Comparison of ENCODE assay signal across 5 fruit fly cellular contexts in genomic region chr3R:8356626-8357290, dm6.
TF ChIP-seq lines count a peak whose summit lies in the region.

stck (plus strand) TSS chr3R:8356978.

- TF ChIP-seq CTCF in whole organism, embryonic (GFP tag; optimal IDR thresholded peaks at IDR 0.05; lab: Kevin White, UChicago), result no peak

TF ChIP-seq in whole organism, adult, 20 proteins besides CTCF, POLR2A, EP300 and RAD21 (continues in another document):
- TF ChIP-seq CG33017 (tag; optimal IDR thresholded peaks at IDR 0.05; lab: Kevin White, UChicago), result no peak
- TF ChIP-seq kay (GFP tag; lab: Kevin White, UChicago; ENCODE audit: borderline replicate concordance), result peak; percentile 69
- no peak for TF ChIP-seq Crg-1 (GFP tag; optimal IDR thresholded peaks at IDR 0.05; lab: Kevin White, UChicago)
- TF ChIP-seq CG1620 (GFP tag; optimal IDR thresholded peaks at IDR 0.05; lab: Kevin White, UChicago), result peak; percentile 49
- no peak for TF ChIP-seq CG12768 (GFP tag; optimal IDR thresholded peaks at IDR 0.05; lab: Kevin White, UChicago)
- no peak for TF ChIP-seq CG14711 (tag; optimal IDR thresholded peaks at IDR 0.05; lab: Kevin White, UChicago)
- TF ChIP-seq Mnt (GFP tag; optimal IDR thresholded peaks at IDR 0.05; lab: Kevin White, UChicago), result peak; percentile 30
- TF ChIP-seq CG7045 (GFP tag; optimal IDR thresholded peaks at IDR 0.05; lab: Kevin White, UChicago), result no peak
- no peak for TF ChIP-seq toe (GFP tag; optimal IDR thresholded peaks at IDR 0.05; lab: Kevin White, UChicago)
- TF ChIP-seq pad (GFP tag; optimal IDR thresholded peaks at IDR 0.05; lab: Kevin White, UChicago), result no peak
- TF ChIP-seq CG5204 (GFP tag; optimal IDR thresholded peaks at IDR 0.05; lab: Kevin White, UChicago), result no peak
- no peak for TF ChIP-seq tj (GFP tag; optimal IDR thresholded peaks at IDR 0.05; lab: Kevin White, UChicago)
- peak; percentile 4 for TF ChIP-seq Hr96 (GFP tag; optimal IDR thresholded peaks at IDR 0.05; lab: Kevin White, UChicago)
- TF ChIP-seq CG7101 (tag; optimal IDR thresholded peaks at IDR 0.05; lab: Kevin White, UChicago), result no peak
- TF ChIP-seq ovo (GFP tag; optimal IDR thresholded peaks at IDR 0.05; lab: Kevin White, UChicago), result no peak
- no peak for TF ChIP-seq Clk (GFP tag; optimal IDR thresholded peaks at IDR 0.05; lab: Kevin White, UChicago)
- TF ChIP-seq cnc (optimal IDR thresholded peaks at IDR 0.05; lab: Kevin White, UChicago), result no peak
- TF ChIP-seq cic (GFP tag; optimal IDR thresholded peaks at IDR 0.05; lab: Kevin White, UChicago), result peak; percentile 89
- no peak for TF ChIP-seq CG11617 (GFP tag; optimal IDR thresholded peaks at IDR 0.05; lab: Kevin White, UChicago)

TF ChIP-seq in whole organism, embryonic, 481 proteins besides CTCF, POLR2A, EP300 and RAD21 (continues in another document):
- peak; percentile 48 for TF ChIP-seq CG15514 (GFP tag; optimal IDR thresholded peaks at IDR 0.05; lab: Kevin White, UChicago)
- no peak for TF ChIP-seq Jarid2 (GFP tag; optimal IDR thresholded peaks at IDR 0.05; lab: Kevin White, UChicago)
- TF ChIP-seq sob (GFP tag; IDR thresholded peaks at IDR 0.05; lab: Robert Waterston, UW), result peak; percentile 40; the same call in 1 of the 2 replicates
- TF ChIP-seq ato (GFP tag; IDR thresholded peaks at IDR 0.05; lab: Robert Waterston, UW; ENCODE audit: partially characterized antibody), result peak; percentile 69
- no peak for TF ChIP-seq HLH3B (GFP tag; IDR thresholded peaks at IDR 0.05; lab: Robert Waterston, UW)
- no peak for TF ChIP-seq pan (optimal IDR thresholded peaks at IDR 0.05; lab: Kevin White, UChicago)
- TF ChIP-seq pan (GFP tag; optimal IDR thresholded peaks at IDR 0.05 in 1 of 2, IDR thresholded peaks at IDR 0.05 in 1 of 2), result no peak
- peak; percentile 4 for TF ChIP-seq bcd (GFP tag; optimal IDR thresholded peaks at IDR 0.05; lab: Kevin White, UChicago)
- TF ChIP-seq lilli (GFP tag; optimal IDR thresholded peaks at IDR 0.05; lab: Kevin White, UChicago), result no peak
- TF ChIP-seq D19A (tag; optimal IDR thresholded peaks at IDR 0.05; lab: Kevin White, UChicago), result no peak
- no peak for TF ChIP-seq CG15073 (GFP tag; optimal IDR thresholded peaks at IDR 0.05; lab: Kevin White, UChicago)
- no peak for TF ChIP-seq H15 (GFP tag; IDR thresholded peaks at IDR 0.05; lab: Robert Waterston, UW)
- no peak for TF ChIP-seq CG31388 (GFP tag; optimal IDR thresholded peaks at IDR 0.05; lab: Kevin White, UChicago)
- no peak for TF ChIP-seq sc (optimal IDR thresholded peaks at IDR 0.05; lab: Kevin White, UChicago)
- TF ChIP-seq sc (GFP tag; optimal IDR thresholded peaks at IDR 0.05; lab: Kevin White, UChicago), result no peak
- TF ChIP-seq Hand (GFP tag; optimal IDR thresholded peaks at IDR 0.05; lab: Kevin White, UChicago), result no peak
- TF ChIP-seq tup (GFP tag; optimal IDR thresholded peaks at IDR 0.05; lab: Kevin White, UChicago), result no peak
- no peak for TF ChIP-seq Hr78 (GFP tag; optimal IDR thresholded peaks at IDR 0.05; lab: Kevin White, UChicago)
- TF ChIP-seq CG6254 (GFP tag; optimal IDR thresholded peaks at IDR 0.05; lab: Kevin White, UChicago), result no peak

TF ChIP-seq in whole organism, prepupa, 60 proteins besides CTCF, POLR2A, EP300 and RAD21:
- TF ChIP-seq vri (GFP tag; optimal IDR thresholded peaks at IDR 0.05; lab: Kevin White, UChicago) (peak; percentile 86), fkh (GFP tag; optimal IDR thresholded peaks at IDR 0.05; lab: Kevin White, UChicago) (peak; percentile 1), Hr38 (GFP tag; optimal IDR thresholded peaks at IDR 0.05; lab: Kevin White, UChicago) (no peak), Sox14 (GFP tag; optimal IDR thresholded peaks at IDR 0.05; lab: Kevin White, UChicago) (peak; percentile 5)

TF ChIP-seq in whole organism, pupa, 21 proteins besides CTCF, POLR2A, EP300 and RAD21:
- peak; percentile 12 for TF ChIP-seq CG8159 (tag; optimal IDR thresholded peaks at IDR 0.05; lab: Kevin White, UChicago)
- no peak for TF ChIP-seq D1 (tag; optimal IDR thresholded peaks at IDR 0.05; lab: Kevin White, UChicago)

TF ChIP-seq in whole organism, wandering third instar larva, 38 proteins besides CTCF, POLR2A, EP300 and RAD21:
- TF ChIP-seq Jra (GFP tag; optimal IDR thresholded peaks at IDR 0.05; lab: Kevin White, UChicago), result no peak
- TF ChIP-seq rgr (GFP tag; optimal IDR thresholded peaks at IDR 0.05; lab: Kevin White, UChicago), result no peak
- TF ChIP-seq sv (GFP tag; optimal IDR thresholded peaks at IDR 0.05; lab: Kevin White, UChicago), result no peak
- no peak for TF ChIP-seq Hnf4 (GFP tag; optimal IDR thresholded peaks at IDR 0.05; lab: Kevin White, UChicago)
- TF ChIP-seq Dif (GFP tag; optimal IDR thresholded peaks at IDR 0.05; lab: Kevin White, UChicago; ENCODE audit: partially characterized antibody), result no peak
- peak; percentile 8 for TF ChIP-seq woc (GFP tag; optimal IDR thresholded peaks at IDR 0.05; lab: Kevin White, UChicago)
- no peak for TF ChIP-seq Sp1 (GFP tag; optimal IDR thresholded peaks at IDR 0.05; lab: Kevin White, UChicago)
- no peak for TF ChIP-seq CG32264 (GFP tag; optimal IDR thresholded peaks at IDR 0.05; lab: Kevin White, UChicago)
- no peak for TF ChIP-seq Hr83 (GFP tag; optimal IDR thresholded peaks at IDR 0.05; lab: Kevin White, UChicago; ENCODE audit: poor library complexity, severe bottlenecking)
- no peak for TF ChIP-seq psq (GFP tag; optimal IDR thresholded peaks at IDR 0.05; lab: Kevin White, UChicago)
- no peak for TF ChIP-seq Mio (GFP tag; optimal IDR thresholded peaks at IDR 0.05; lab: Kevin White, UChicago)
- TF ChIP-seq dsf (GFP tag; optimal IDR thresholded peaks at IDR 0.05; lab: Kevin White, UChicago; ENCODE audit: borderline replicate concordance), result no peak
- no peak for TF ChIP-seq CrebA (GFP tag; optimal IDR thresholded peaks at IDR 0.05; lab: Kevin White, UChicago; ENCODE audit: borderline replicate concordance)
- TF ChIP-seq Rel (GFP tag; optimal IDR thresholded peaks at IDR 0.05; lab: Kevin White, UChicago), result no peak
- peak; percentile 78 for TF ChIP-seq Rel (tag; optimal IDR thresholded peaks at IDR 0.05; lab: Kevin White, UChicago)
- no peak for TF ChIP-seq fru (GFP tag; optimal IDR thresholded peaks at IDR 0.05; lab: Kevin White, UChicago)
- no peak for TF ChIP-seq Abd-B (GFP tag; optimal IDR thresholded peaks at IDR 0.05; lab: Kevin White, UChicago)
- peak; percentile 47 for TF ChIP-seq h (GFP tag; optimal IDR thresholded peaks at IDR 0.05; lab: Kevin White, UChicago)
- no peak for TF ChIP-seq usp (GFP tag; optimal IDR thresholded peaks at IDR 0.05; lab: Kevin White, UChicago)
- no peak for TF ChIP-seq pan (optimal IDR thresholded peaks at IDR 0.05; lab: Kevin White, UChicago)
- no peak for TF ChIP-seq N (GFP tag; optimal IDR thresholded peaks at IDR 0.05; lab: Kevin White, UChicago)
- no peak for TF ChIP-seq ey (GFP tag; optimal IDR thresholded peaks at IDR 0.05; lab: Kevin White, UChicago)
- TF ChIP-seq tai (GFP tag; optimal IDR thresholded peaks at IDR 0.05; lab: Kevin White, UChicago), result no peak
- no peak for TF ChIP-seq lola (GFP tag; optimal IDR thresholded peaks at IDR 0.05; lab: Kevin White, UChicago)
- peak in 1 of 2 experiments; percentile 15 for TF ChIP-seq dl (GFP tag; optimal IDR thresholded peaks at IDR 0.05; lab: Kevin White, UChicago; ENCODE audit: insufficient read depth in 1 of 2, partially characterized antibody in 2 of 2)
- peak; percentile 95 for TF ChIP-seq Myc (optimal IDR thresholded peaks at IDR 0.05; lab: Kevin White, UChicago)
- TF ChIP-seq foxo (GFP tag; optimal IDR thresholded peaks at IDR 0.05; lab: Kevin White, UChicago), result no peak
